Fruit fly (Drosophila melanogaster): ENCODE data around the gene CG6171.

Gene CG6171

DNA sequence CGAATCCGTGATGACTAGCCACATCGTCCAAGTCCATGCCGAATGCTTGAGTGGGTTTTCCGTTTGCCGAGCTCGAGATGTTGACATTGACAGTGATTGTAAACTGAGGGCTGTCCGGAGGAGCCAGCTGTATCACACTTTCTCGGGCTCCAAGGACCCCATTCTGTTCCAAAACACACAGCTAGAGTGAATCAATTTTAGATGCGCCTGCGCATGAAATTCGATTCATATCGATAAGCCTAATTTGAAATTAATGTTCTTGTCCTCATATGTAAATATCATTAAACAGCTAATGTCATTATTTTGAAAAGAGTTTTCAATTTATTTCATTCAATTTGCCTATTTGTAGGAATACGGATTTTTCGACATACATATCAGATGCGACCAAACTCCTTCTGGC, 6.1 kb upstream of the CG6171 start, which contains the start of gene CG14868:
TSS of gene CG14868 (minus strand) at position 204 of the 400 bp plus-strand sequence.
- TF ChIP-seq CG1621 (tag; optimal IDR thresholded peaks at IDR 0.05) = no peak

dm6 chr3R:15367477-15367876, 3.8 kb upstream of the CG6171 start, which contains the start of gene CG34404:
TSS of gene CG34404 (minus strand) at chr3R:15367665.
- TF ChIP-seq Sox102F (GFP tag; optimal IDR thresholded peaks at IDR 0.05) = no peak
- peak; percentile 22 for TF ChIP-seq esn (GFP tag; optimal IDR thresholded peaks at IDR 0.05)
- no peak for TF ChIP-seq CG10669 (GFP tag; optimal IDR thresholded peaks at IDR 0.05)
- no peak for TF ChIP-seq Smox (GFP tag; optimal IDR thresholded peaks at IDR 0.05)
- TF ChIP-seq Eip78C (GFP tag) = peak; percentile 40

dm6 chr3R:15366839-15367238, 3.2 kb upstream of the CG6171 start:
- TF ChIP-seq CG15336 (GFP tag; IDR thresholded peaks at IDR 0.05) (peak; percentile 81), Eip78C (GFP tag) (peak; percentile 73), Sox15 (GFP tag; optimal IDR thresholded peaks at IDR 0.05) (no peak), OdsH (GFP tag; optimal IDR thresholded peaks at IDR 0.05) (no peak), esn (GFP tag; optimal IDR thresholded peaks at IDR 0.05) (peak; percentile 68), CG11294 (GFP tag; IDR thresholded peaks at IDR 0.05) (no peak), CG6163 (GFP tag; IDR thresholded peaks at IDR 0.05) (peak; percentile 60; the same call in 2 of the 3 replicates), dsx (GFP tag; optimal IDR thresholded peaks at IDR 0.05; ENCODE audit: poor library complexity, severe bottlenecking) (peak; percentile 58), Ets96B (tag; optimal IDR thresholded peaks at IDR 0.05) (peak; percentile 57), pdm3 (GFP tag; optimal IDR thresholded peaks at IDR 0.05) (no peak), salr (GFP tag; optimal IDR thresholded peaks at IDR 0.05) (no peak), CG10631 (GFP tag; optimal IDR thresholded peaks at IDR 0.05) (no peak), cyc (GFP tag; optimal IDR thresholded peaks at IDR 0.05) (peak; percentile 21), eg (GFP tag; IDR thresholded peaks at IDR 0.05) (peak; percentile 76), CG6792 (GFP tag; optimal IDR thresholded peaks at IDR 0.05) (peak; percentile 50), CG8119 (GFP tag; IDR thresholded peaks at IDR 0.05) (peak; percentile 74; the same call in 2 of the 3 replicates), CG31627 (GFP tag; optimal IDR thresholded peaks at IDR 0.05) (peak; percentile 18), net (GFP tag; optimal IDR thresholded peaks at IDR 0.05) (no peak), Gug (GFP tag; IDR thresholded peaks at IDR 0.05) (no peak), lz (GFP tag; optimal IDR thresholded peaks at IDR 0.05) (peak; percentile 43), CG8632 (GFP tag; optimal IDR thresholded peaks at IDR 0.05) (no peak), Smox (GFP tag; optimal IDR thresholded peaks at IDR 0.05) (no peak), CG3032 (tag; optimal IDR thresholded peaks at IDR 0.05) (peak; percentile 35), svp (GFP tag) (peak; percentile 94), dac (GFP tag; optimal IDR thresholded peaks at IDR 0.05) (no peak)

- TF ChIP-seq esn (GFP tag; optimal IDR thresholded peaks at IDR 0.05) (no peak), CG1621 (tag; optimal IDR thresholded peaks at IDR 0.05) (no peak), CG8632 (GFP tag; optimal IDR thresholded peaks at IDR 0.05) (no peak), Met (GFP tag; optimal IDR thresholded peaks at IDR 0.05) (no peak), CG9139 (GFP tag; optimal IDR thresholded peaks at IDR 0.05) (no peak)
Measured at dm6 chr3R:15361490-15361889, 2.2 kb downstream of the CG6171 start, which contains the start of the genes Cog2 and Trax. TSS of gene Cog2 (minus strand) at chr3R:15361657. TSS of gene Trax (plus strand) at chr3R:15361692.

DNA sequence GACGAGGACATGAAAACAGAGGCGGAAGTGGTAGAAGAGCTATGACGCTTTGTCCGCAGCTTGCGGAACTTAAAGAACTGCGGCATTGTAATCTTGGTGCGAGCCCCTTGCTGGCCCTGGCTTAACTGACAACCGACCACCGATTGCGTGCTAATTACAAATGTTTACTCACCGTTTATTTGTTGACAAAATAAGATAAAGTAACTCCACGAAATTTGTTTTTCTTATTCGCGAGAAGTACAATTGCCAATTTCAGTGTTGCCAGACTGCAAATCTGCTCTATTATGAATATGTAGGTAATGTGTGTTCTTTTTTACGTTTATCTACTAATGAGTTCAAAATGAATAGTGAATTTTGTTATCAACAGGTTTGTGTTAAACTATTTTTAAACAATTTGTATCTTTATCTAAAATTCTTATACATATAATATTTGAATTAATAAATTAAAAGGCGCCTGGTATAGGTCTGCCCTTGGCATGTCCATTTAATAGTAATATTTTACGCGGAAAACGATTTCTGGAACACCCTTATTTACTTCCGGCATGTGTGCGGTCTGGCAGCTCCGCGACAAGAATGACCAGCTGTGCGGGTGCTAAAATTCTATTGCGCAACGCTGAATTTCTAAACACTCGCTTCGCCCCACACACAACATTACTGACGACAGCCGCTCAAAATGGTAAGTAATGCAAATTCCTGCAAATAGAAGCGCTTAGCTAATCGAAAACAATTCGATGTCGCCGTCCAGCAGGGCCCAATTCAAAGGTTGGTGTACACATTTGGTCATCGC, 6.8 kb downstream of the CG6171 start, which contains the start of the genes Atg4b and Hibch:
TSS of gene Atg4b (minus strand) at position 280 of the 787 bp plus-strand sequence.
TSS of gene Hibch (plus strand) at position 585 of the 787 bp plus-strand sequence.
- TF ChIP-seq CG32006 (GFP tag; optimal IDR thresholded peaks at IDR 0.05) = peak; percentile 84
- no peak for TF ChIP-seq Hr38 (GFP tag; optimal IDR thresholded peaks at IDR 0.05)
- TF ChIP-seq fd85E (GFP tag; optimal IDR thresholded peaks at IDR 0.05) = no peak
- TF ChIP-seq CG10669 (GFP tag; optimal IDR thresholded peaks at IDR 0.05) = peak; percentile 100
- no peak for TF ChIP-seq Met (GFP tag; optimal IDR thresholded peaks at IDR 0.05)
- TF ChIP-seq Eip93F (GFP tag; optimal IDR thresholded peaks at IDR 0.05) = no peak
- peak in 1 of 2 experiments; percentile 62 for TF ChIP-seq salr (GFP tag; optimal IDR thresholded peaks at IDR 0.05)
- TF ChIP-seq dac (GFP tag; optimal IDR thresholded peaks at IDR 0.05) = peak; percentile 72
- peak; percentile 83 for TF ChIP-seq cyc (GFP tag; optimal IDR thresholded peaks at IDR 0.05)
- peak; percentile 78 for TF ChIP-seq Sox15 (GFP tag; optimal IDR thresholded peaks at IDR 0.05)
- TF ChIP-seq lz (GFP tag; optimal IDR thresholded peaks at IDR 0.05) = peak; percentile 74
- no peak for TF ChIP-seq Smox (GFP tag; optimal IDR thresholded peaks at IDR 0.05)
- peak; percentile 63; the same call in 2 of the 3 replicates for TF ChIP-seq CG8119 (GFP tag; IDR thresholded peaks at IDR 0.05)
- TF ChIP-seq CG8632 (GFP tag; optimal IDR thresholded peaks at IDR 0.05) = peak; percentile 73
- TF ChIP-seq Ets96B (tag; optimal IDR thresholded peaks at IDR 0.05) = peak; percentile 68
- peak; percentile 62 for TF ChIP-seq topi (GFP tag; optimal IDR thresholded peaks at IDR 0.05)
- TF ChIP-seq acj6 (GFP tag; optimal IDR thresholded peaks at IDR 0.05) = no peak
- TF ChIP-seq CG6854 (GFP tag; optimal IDR thresholded peaks at IDR 0.05) = peak; percentile 80
- no peak for TF ChIP-seq Ets21C (GFP tag; optimal IDR thresholded peaks at IDR 0.05)
- no peak for TF ChIP-seq OdsH (GFP tag; optimal IDR thresholded peaks at IDR 0.05)
- no peak for TF ChIP-seq ss (GFP tag; optimal IDR thresholded peaks at IDR 0.05)
- peak; percentile 82 for TF ChIP-seq Eip78C (GFP tag)
- TF ChIP-seq CG16779 (tag; optimal IDR thresholded peaks at IDR 0.05) = no peak
